Worm (Caenorhabditis elegans) whole organism, L3 larva: ENCODE results near the gene C50H2.5.

ENCODE experiments used
- R02D3.7 ChIP-seq: fragments of 150-350 bp; optimal IDR thresholded peaks from 2 replicates; lab custom pipeline; 2014; ENCODE audit warnings: missing biosample characterization, missing genetic modification characterization
- ZK546.5 ChIP-seq: sonication (generic microtip); optimal IDR thresholded peaks from 2 replicates; lab custom pipeline; 2017; ENCODE audit warnings: missing biosample characterization, missing genetic modification characterization
- ama-1 ChIP-seq: fragments of 150-350 bp; optimal IDR thresholded peaks from 2 replicates; lab custom pipeline; 2018
- ceh-16 ChIP-seq: sonication (generic microtip); optimal IDR thresholded peaks from 2 replicates; lab custom pipeline; 2017; ENCODE audit warnings: missing biosample characterization, missing genetic modification characterization
- ceh-82 ChIP-seq: fragments of 150-350 bp; optimal IDR thresholded peaks from 2 replicates; lab custom pipeline; 2014; ENCODE audit warnings: missing biosample characterization, missing genetic modification characterization
- ceh-9 ChIP-seq: sonication (generic microtip); optimal IDR thresholded peaks from 2 replicates; lab custom pipeline; 2018; ENCODE audit warnings: missing biosample characterization, missing genetic modification characterization
- daf-12 ChIP-seq: fragments of 150-350 bp; optimal IDR thresholded peaks from 2 replicates; lab custom pipeline; 2014; ENCODE audit warnings: missing biosample characterization, missing genetic modification reagents, missing genetic modification characterization
- egl-27 ChIP-seq: sonication (generic microtip); optimal IDR thresholded peaks from 4 replicates; lab custom pipeline; 2017; ENCODE audit warnings: missing biosample characterization, missing genetic modification reagents, missing genetic modification characterization
- elt-1 ChIP-seq: fragments of 150-350 bp; optimal IDR thresholded peaks from 2 replicates; lab custom pipeline; 2014; ENCODE audit warnings: missing biosample characterization, missing genetic modification characterization
- elt-2 ChIP-seq: sonication (generic microtip); optimal IDR thresholded peaks from 2 replicates; lab custom pipeline; 2016; ENCODE audit warnings: missing genetic modification reagents, mild to moderate bottlenecking, missing genetic modification characterization, missing compliant biosample characterization
- elt-3 ChIP-seq, 3 experiments: fragments of 150-350 bp in 1 of 3; sonication (generic microtip) in 2 of 3; optimal IDR thresholded peaks; 2 replicates in 2 of 3; 4 replicates in 1 of 3; lab custom pipeline; 2014 to 2017; ENCODE audit warnings: missing biosample characterization in 3 of 3, missing genetic modification characterization in 3 of 3
- eor-1 ChIP-seq, 2 experiments: fragments of 150-350 bp; optimal IDR thresholded peaks; 2 replicates each; lab custom pipeline; 2014 to 2018; ENCODE audit warnings: missing biosample characterization in 2 of 2, missing genetic modification characterization in 2 of 2
- fkh-2 ChIP-seq: fragments of 150-350 bp; optimal IDR thresholded peaks from 2 replicates; lab custom pipeline; 2014; ENCODE audit warnings: missing biosample characterization, missing genetic modification reagents, missing genetic modification characterization
- hmg-11 ChIP-seq: sonication (generic microtip); optimal IDR thresholded peaks from 2 replicates; lab custom pipeline; 2016; ENCODE audit warnings: missing genetic modification characterization, missing compliant biosample characterization
- lin-15B ChIP-seq: fragments of 150-350 bp; optimal IDR thresholded peaks from 2 replicates; lab custom pipeline; 2014; ENCODE audit warnings: missing biosample characterization, missing genetic modification characterization
- lsy-12 ChIP-seq: sonication (generic microtip); optimal IDR thresholded peaks from 2 replicates; lab custom pipeline; 2016; ENCODE audit warnings: mild to moderate bottlenecking, missing genetic modification characterization, missing compliant biosample characterization
- mdl-1 ChIP-seq: fragments of 150-350 bp; optimal IDR thresholded peaks from 2 replicates; lab custom pipeline; 2014; ENCODE audit warnings: missing biosample characterization, missing genetic modification characterization
- nhr-12 ChIP-seq: fragments of 150-350 bp; optimal IDR thresholded peaks from 2 replicates; lab custom pipeline; 2014; ENCODE audit warnings: missing biosample characterization, missing genetic modification characterization
- nhr-23 ChIP-seq: fragments of 150-350 bp; optimal IDR thresholded peaks from 2 replicates; lab custom pipeline; 2014; ENCODE audit warnings: missing biosample characterization, missing genetic modification reagents, missing genetic modification characterization
- nhr-67 ChIP-seq: fragments of 150-350 bp; optimal IDR thresholded peaks from 2 replicates; lab custom pipeline; 2014; ENCODE audit warnings: missing biosample characterization, missing genetic modification characterization
- nhr-76 ChIP-seq: fragments of 150-350 bp; sonication (generic microtip); optimal IDR thresholded peaks from 5 replicates; lab custom pipeline; 2014; ENCODE audit warnings: missing biosample characterization, missing genetic modification characterization
- nhr-77 ChIP-seq: fragments of 150-350 bp; optimal IDR thresholded peaks from 2 replicates; lab custom pipeline; 2014; ENCODE audit warnings: missing biosample characterization, missing genetic modification characterization
- pqm-1 ChIP-seq: fragments of 150-350 bp; optimal IDR thresholded peaks from 2 replicates; lab custom pipeline; 2017; ENCODE audit warnings: missing biosample characterization, missing genetic modification characterization, inconsistent platforms
- sea-2 ChIP-seq: fragments of 150-350 bp; sonication (generic microtip); optimal IDR thresholded peaks from 4 replicates; lab custom pipeline; 2014; ENCODE audit warnings: missing biosample characterization, missing genetic modification reagents, missing genetic modification characterization
- skn-1 ChIP-seq: fragments of 150-350 bp; optimal IDR thresholded peaks from 2 replicates; lab custom pipeline; 2014; ENCODE audit warnings: missing biosample characterization, missing genetic modification characterization
- snpc-4 ChIP-seq: fragments of 150-350 bp; optimal IDR thresholded peaks from 2 replicates; lab custom pipeline; 2014; ENCODE audit warnings: missing biosample characterization, missing genetic modification characterization
- tbx-2 ChIP-seq: sonication (generic microtip); optimal IDR thresholded peaks from 2 replicates; lab custom pipeline; 2016; ENCODE audit warnings: mild to moderate bottlenecking, missing genetic modification characterization, missing compliant biosample characterization
- unc-39 ChIP-seq: sonication (generic microtip); optimal IDR thresholded peaks from 4 replicates; lab custom pipeline; 2017; ENCODE audit warnings: missing biosample characterization, missing genetic modification characterization
- unc-62 ChIP-seq: fragments of 150-350 bp; sonication (generic microtip); optimal IDR thresholded peaks from 4 replicates; lab custom pipeline; 2014; ENCODE audit warnings: missing biosample characterization, missing genetic modification reagents, missing genetic modification characterization
- zag-1 ChIP-seq: fragments of 150-350 bp; optimal IDR thresholded peaks from 2 replicates; lab custom pipeline; 2014; ENCODE audit warnings: missing biosample characterization, missing genetic modification characterization
- ztf-4 ChIP-seq: fragments of 150-350 bp; optimal IDR thresholded peaks from 2 replicates; lab custom pipeline; 2014; ENCODE audit warnings: missing biosample characterization, missing genetic modification characterization

The C50H2.5 gene

DNA sequence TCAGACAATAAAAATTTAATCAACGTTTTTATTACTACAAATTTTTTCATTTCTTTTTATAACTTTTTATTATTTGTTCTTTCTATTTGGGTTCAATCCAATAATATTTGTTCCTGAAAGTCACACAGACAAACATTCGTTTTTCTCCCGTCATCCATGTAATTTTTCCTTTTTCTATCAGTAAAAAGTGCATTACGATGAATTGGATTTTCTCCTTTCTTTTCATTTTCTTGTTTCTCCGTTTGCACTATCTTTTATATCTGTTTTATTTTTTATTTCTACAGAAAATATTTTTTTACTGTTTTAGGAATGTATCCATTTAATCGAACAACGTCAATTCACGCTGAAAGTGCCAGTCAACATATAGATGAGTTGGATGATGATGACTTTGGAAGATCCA lies 19.2 kb upstream of the C50H2.5 start, which contains the start of gene egl-47:
egl-47 (plus strand) TSS at position 301 of the 400 bp plus-strand sequence.
- no peak for TF ChIP-seq eor-1 (tag; optimal IDR thresholded peaks at IDR 0.05; lab: Kevin White, UChicago)

DNA sequence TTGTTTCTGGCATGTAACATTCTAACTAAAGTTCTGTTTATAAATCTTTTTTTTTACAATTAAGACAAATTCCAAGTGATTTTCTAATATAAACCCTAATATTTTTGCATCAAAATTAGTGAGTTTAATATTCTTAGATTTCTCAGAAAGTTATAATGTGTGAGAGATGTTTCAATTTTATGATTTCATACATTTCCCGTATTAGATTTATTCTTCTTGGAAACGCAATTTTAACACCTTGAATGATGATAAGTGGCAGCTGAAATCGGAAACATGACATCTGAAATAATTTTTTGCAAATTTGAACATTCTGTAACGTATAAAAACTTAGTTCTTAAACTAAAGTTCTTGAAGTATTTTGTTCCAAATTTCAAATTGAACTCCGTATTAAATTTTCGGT lies 17.4 kb upstream of the C50H2.5 start:
- TF ChIP-seq egl-27 (no peak), ztf-4 (no peak), ceh-16 (no peak), nhr-23 (tag; lab: Kevin White, UChicago) (no peak)

DNA sequence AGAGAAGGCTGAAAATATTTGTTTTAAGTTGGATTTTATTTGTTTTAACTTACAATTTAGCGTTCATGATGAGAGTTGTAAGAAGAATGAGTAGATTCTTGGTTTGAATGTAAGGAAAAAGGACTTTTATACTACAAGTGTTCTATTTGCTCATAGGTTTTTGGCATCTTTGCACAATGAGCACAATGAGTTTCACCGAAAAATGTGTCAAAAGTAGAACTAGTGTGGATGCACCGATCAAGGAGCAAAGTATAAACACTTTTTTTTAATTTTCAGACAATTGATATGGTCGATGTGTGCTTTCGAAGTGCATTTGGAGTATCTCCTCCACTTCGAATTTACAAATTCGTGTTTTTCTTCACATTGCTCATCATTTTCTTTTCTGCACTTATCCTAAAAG lies 12.4 kb upstream of the C50H2.5 start, which contains the start of gene fipr-11:
fipr-11 (minus strand) TSS at position 101 of the 400 bp plus-strand sequence.
- TF ChIP-seq unc-39 (tag; lab: Kevin White, UChicago) (no peak), nhr-12 (no peak), hmg-11 (no peak), nhr-67 (tag; lab: Kevin White, UChicago) (no peak), mdl-1 (tag; lab: Kevin White, UChicago) (no peak), daf-12 (tag; lab: Kevin White, UChicago) (no peak), elt-3 (tag; optimal IDR thresholded peaks at IDR 0.05; lab: Kevin White, UChicago) (no peak), ceh-16 (no peak), skn-1 (no peak), elt-1 (no peak), ceh-82 (tag; lab: Kevin White, UChicago) (no peak), tbx-2 (tag; lab: Kevin White, UChicago) (no peak), eor-1 (tag; optimal IDR thresholded peaks at IDR 0.05; lab: Kevin White, UChicago) (no peak), ama-1 (lab: Kevin White, UChicago) (no peak), nhr-76 (tag; lab: Kevin White, UChicago) (no peak), fkh-2 (tag; lab: Kevin White, UChicago) (no peak), unc-62 (no peak), lin-15B (tag; lab: Kevin White, UChicago) (no peak), lsy-12 (tag; lab: Kevin White, UChicago) (no peak)

DNA sequence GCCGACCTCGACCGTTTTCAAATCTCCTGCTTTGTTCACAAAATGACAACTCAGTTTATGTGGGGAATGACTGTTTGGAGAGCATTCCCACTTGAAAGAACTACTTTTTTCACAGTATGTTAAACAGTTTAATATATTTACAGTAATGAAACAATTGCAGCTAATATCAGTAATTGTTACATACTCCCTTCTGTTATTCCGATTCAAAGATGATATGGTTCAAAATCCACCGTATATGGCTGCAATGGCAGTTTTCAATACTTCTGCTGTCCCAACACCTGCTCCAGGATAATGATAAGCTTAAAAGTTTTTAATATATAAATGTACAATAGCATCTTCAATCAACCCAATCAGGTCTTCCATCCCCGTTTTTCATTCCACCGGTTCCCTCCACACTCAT lies 11.3 kb upstream of the C50H2.5 start:
- TF ChIP-seq skn-1 = no peak
- no peak for TF ChIP-seq ztf-4
- TF ChIP-seq daf-12 (tag; lab: Kevin White, UChicago) = no peak
- TF ChIP-seq ceh-16 = no peak
- TF ChIP-seq nhr-12 = no peak
- TF ChIP-seq snpc-4 (tag; lab: Kevin White, UChicago) = no peak
- TF ChIP-seq elt-2 (tag; lab: Kevin White, UChicago) = no peak
- TF ChIP-seq nhr-77 (tag; lab: Kevin White, UChicago) = no peak
- TF ChIP-seq ceh-9 (tag; lab: Kevin White, UChicago) = no peak

DNA sequence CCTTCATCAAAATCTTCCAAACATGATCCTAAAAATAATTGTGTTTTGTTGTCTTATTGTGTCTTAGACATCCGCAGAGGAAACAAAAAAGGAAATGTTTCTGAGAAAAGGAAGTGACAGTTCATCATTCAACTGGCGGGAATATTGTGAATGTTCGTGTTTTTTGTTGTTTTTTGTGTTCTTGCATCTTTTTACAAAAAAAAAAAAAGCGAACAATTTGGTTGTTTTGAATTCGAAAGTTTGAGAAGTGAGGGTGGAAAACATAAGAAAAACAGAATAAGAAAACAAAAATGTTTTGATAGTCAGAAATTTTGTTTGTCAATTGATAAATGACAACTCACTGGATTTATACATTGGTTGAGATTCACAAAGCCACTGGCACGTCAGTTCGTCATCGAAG lies 8.9 kb upstream of the C50H2.5 start:
- TF ChIP-seq elt-2 (tag; lab: Kevin White, UChicago) = no peak
- no peak for TF ChIP-seq unc-39 (tag; lab: Kevin White, UChicago)
- no peak for TF ChIP-seq sea-2
- no peak for TF ChIP-seq nhr-77 (tag; lab: Kevin White, UChicago)
- no peak for TF ChIP-seq pqm-1 (tag; lab: Kevin White, UChicago)
- TF ChIP-seq nhr-12 = no peak
- TF ChIP-seq zag-1 (tag; lab: Kevin White, UChicago) = no peak
- no peak for TF ChIP-seq R02D3.7
- no peak for TF ChIP-seq egl-27
- TF ChIP-seq lin-15B (tag; lab: Kevin White, UChicago) = no peak
- TF ChIP-seq ceh-9 (tag; lab: Kevin White, UChicago) = no peak
- TF ChIP-seq elt-3 (tag; optimal IDR thresholded peaks at IDR 0.05; lab: Kevin White, UChicago) = no peak
- no peak for TF ChIP-seq eor-1 (tag; optimal IDR thresholded peaks at IDR 0.05; lab: Kevin White, UChicago)
- TF ChIP-seq ZK546.5 = no peak
- no peak for TF ChIP-seq nhr-76 (tag; lab: Kevin White, UChicago)

DNA sequence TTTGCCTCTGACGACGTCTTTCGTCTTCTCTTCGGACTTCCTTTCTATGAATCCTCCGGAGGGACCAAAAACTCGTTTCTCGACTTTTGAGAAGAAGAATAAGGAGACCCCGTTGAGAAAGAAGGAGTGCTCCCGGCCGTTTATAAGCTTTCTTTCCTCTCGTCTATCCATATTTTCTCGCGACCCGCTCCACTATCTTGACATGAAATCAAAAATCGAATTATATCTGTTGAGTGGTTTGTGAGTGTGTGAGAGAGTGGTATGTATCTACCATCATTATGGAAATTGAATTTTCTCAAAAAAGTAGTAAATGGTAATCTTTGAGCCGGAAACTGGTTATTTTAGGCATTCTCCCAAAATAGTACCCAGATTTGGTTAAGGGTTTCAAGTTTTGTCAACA lies 7.3 kb upstream of the C50H2.5 start:
- TF ChIP-seq skn-1 = no peak
- TF ChIP-seq elt-1 = peak; percentile 57
- TF ChIP-seq, all 47 proteins: peak for 1

DNA sequence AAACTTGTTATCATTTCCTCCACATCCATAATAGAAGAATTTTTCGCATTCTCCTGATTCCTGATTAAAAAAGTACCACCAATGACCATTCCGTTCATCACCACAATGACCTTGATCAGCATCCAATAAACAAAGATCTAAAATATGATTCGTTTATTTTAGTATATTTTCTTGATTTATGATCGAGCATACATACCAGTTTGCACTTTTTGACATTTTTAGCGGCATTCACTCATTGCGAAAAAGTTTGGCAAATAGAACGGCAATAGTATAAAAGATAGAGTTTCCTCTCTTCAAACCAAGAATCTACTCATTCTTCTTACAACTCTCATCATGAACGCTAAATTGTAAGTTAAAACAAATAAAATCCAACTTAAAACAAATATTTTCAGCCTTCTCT lies 4.6 kb upstream of the C50H2.5 start, which contains the start of gene fipr-10:
fipr-10 (plus strand) TSS at position 301 of the 400 bp plus-strand sequence.
- no peak for TF ChIP-seq ceh-9 (tag; lab: Kevin White, UChicago)
- TF ChIP-seq sea-2 = no peak
- no peak for TF ChIP-seq snpc-4 (tag; lab: Kevin White, UChicago)
- TF ChIP-seq nhr-12 = no peak
- no peak for TF ChIP-seq ama-1 (lab: Kevin White, UChicago)
- no peak for TF ChIP-seq elt-2 (tag; lab: Kevin White, UChicago)
- no peak for TF ChIP-seq elt-3 (tag; optimal IDR thresholded peaks at IDR 0.05; lab: Kevin White, UChicago)
- TF ChIP-seq unc-62 = no peak
- no peak for TF ChIP-seq ZK546.5
- no peak for TF ChIP-seq unc-39 (tag; lab: Kevin White, UChicago)
- no peak for TF ChIP-seq skn-1
